Worm (Caenorhabditis elegans) whole organism, mixed stage, embryonic: ENCODE data around the gene fkh-4.
A peak's percentile ranks its signal among the peaks of the same experiment; 100 is the strongest.

Source experiments
- M03D4.4 ChIP-seq: sonication (generic microtip); optimal IDR thresholded peaks from 2 replicates; lab custom pipeline; 2017; ENCODE audit warnings: mild to moderate bottlenecking, missing genetic modification characterization, missing compliant biosample characterization
- bed-3 ChIP-seq: fragments of 200-800 bp; sonication (Bioruptor generic); optimal IDR thresholded peaks from 3 replicates; lab custom pipeline; 2018; ENCODE audit warnings: mild to moderate bottlenecking, missing genetic modification characterization, moderate library complexity, missing compliant biosample characterization
- blmp-1 ChIP-seq: fragments of 150-350 bp; optimal IDR thresholded peaks from 2 replicates; lab custom pipeline; 2014; ENCODE audit warnings: missing biosample characterization, missing genetic modification characterization
- ceh-39 ChIP-seq: fragments of 150-350 bp; optimal IDR thresholded peaks from 2 replicates; lab custom pipeline; 2014; ENCODE audit warnings: missing biosample characterization, missing genetic modification characterization
- ceh-43 ChIP-seq: fragments of 200-800 bp; sonication (Bioruptor generic); optimal IDR thresholded peaks from 2 replicates; lab custom pipeline; 2018; ENCODE audit warnings: mild to moderate bottlenecking, missing genetic modification characterization, moderate library complexity, missing compliant biosample characterization
- ceh-83 ChIP-seq: fragments of 200-800 bp; sonication (Bioruptor generic); optimal IDR thresholded peaks from 2 replicates; lab custom pipeline; 2018; ENCODE audit warnings: mild to moderate bottlenecking, missing genetic modification characterization, missing compliant biosample characterization
- ces-1 ChIP-seq: fragments of 150-350 bp; optimal IDR thresholded peaks from 2 replicates; lab custom pipeline; 2014; ENCODE audit warnings: missing biosample characterization, missing genetic modification reagents, missing genetic modification characterization
- cnd-1 ChIP-seq: fragments of 200-800 bp; sonication (Bioruptor generic); optimal IDR thresholded peaks from 2 replicates; lab custom pipeline; 2018; ENCODE audit warnings: mild to moderate bottlenecking, missing genetic modification characterization, missing compliant biosample characterization
- drap-1 ChIP-seq: fragments of 200-800 bp; sonication (Bioruptor generic); optimal IDR thresholded peaks from 3 replicates; lab custom pipeline; 2018; ENCODE audit warnings: mild to moderate bottlenecking, missing genetic modification characterization, missing compliant biosample characterization
- elt-1 ChIP-seq: sonication (generic microtip); optimal IDR thresholded peaks from 2 replicates; lab custom pipeline; 2017; ENCODE audit warnings: missing genetic modification characterization, mild to moderate bottlenecking, missing compliant biosample characterization, antibody characterized with exemption, moderate library complexity, borderline replicate concordance; ENCODE audit not compliant: insufficient read depth
- elt-3 ChIP-seq: fragments of 150-350 bp; optimal IDR thresholded peaks from 2 replicates; lab custom pipeline; 2014; ENCODE audit warnings: missing biosample characterization, missing genetic modification characterization
- flh-1 ChIP-seq: fragments of 200-800 bp; sonication (Bioruptor generic); optimal IDR thresholded peaks from 2 replicates; lab custom pipeline; 2018; ENCODE audit warnings: mild to moderate bottlenecking, missing genetic modification characterization, moderate library complexity, missing compliant biosample characterization
- ham-2 ChIP-seq: fragments of 200-800 bp; sonication (Bioruptor generic); optimal IDR thresholded peaks from 2 replicates; lab custom pipeline; 2018; ENCODE audit warnings: mild to moderate bottlenecking, missing genetic modification characterization, missing compliant biosample characterization
- hlh-1 ChIP-seq: fragments of 150-350 bp; optimal IDR thresholded peaks from 2 replicates; lab custom pipeline; 2014; ENCODE audit warnings: missing biosample characterization, missing genetic modification reagents, missing genetic modification characterization
- lin-13 ChIP-seq: fragments of 150-350 bp; optimal IDR thresholded peaks from 2 replicates; lab custom pipeline; 2014; ENCODE audit warnings: missing biosample characterization, missing genetic modification characterization
- lin-32 ChIP-seq: fragments of 200-800 bp; sonication (Bioruptor generic); optimal IDR thresholded peaks from 2 replicates; lab custom pipeline; 2018; ENCODE audit warnings: mild to moderate bottlenecking, missing genetic modification characterization, missing compliant biosample characterization
- lsy-2 ChIP-seq: fragments of 150-350 bp; optimal IDR thresholded peaks from 2 replicates; lab custom pipeline; 2014; ENCODE audit warnings: missing biosample characterization, missing genetic modification characterization
- mab-5 ChIP-seq: fragments of 150-350 bp; optimal IDR thresholded peaks from 2 replicates; lab custom pipeline; 2014; ENCODE audit warnings: missing biosample characterization, missing genetic modification characterization
- mep-1 ChIP-seq: fragments of 150-350 bp; optimal IDR thresholded peaks from 2 replicates; lab custom pipeline; 2017; ENCODE audit warnings: missing biosample characterization, missing genetic modification reagents, missing genetic modification characterization, inconsistent platforms
- mls-2 ChIP-seq: sonication (generic microtip); optimal IDR thresholded peaks from 2 replicates; lab custom pipeline; 2016; ENCODE audit warnings: mild to moderate bottlenecking, missing genetic modification characterization, moderate library complexity, missing compliant biosample characterization
- nhr-12 ChIP-seq: fragments of 150-350 bp; optimal IDR thresholded peaks from 2 replicates; lab custom pipeline; 2014; ENCODE audit warnings: missing biosample characterization, missing genetic modification characterization
- nhr-2 ChIP-seq: fragments of 150-350 bp; optimal IDR thresholded peaks from 2 replicates; lab custom pipeline; 2014; ENCODE audit warnings: missing biosample characterization, missing genetic modification characterization
- nhr-237 ChIP-seq: fragments of 150-350 bp; optimal IDR thresholded peaks from 2 replicates; lab custom pipeline; 2014; ENCODE audit warnings: missing biosample characterization, missing genetic modification characterization
- nhr-28 ChIP-seq: fragments of 150-350 bp; optimal IDR thresholded peaks from 2 replicates; lab custom pipeline; 2014; ENCODE audit warnings: missing biosample characterization, missing genetic modification characterization
- nhr-76 ChIP-seq: sonication (generic microtip); optimal IDR thresholded peaks from 2 replicates; lab custom pipeline; 2017; ENCODE audit warnings: missing biosample characterization, missing genetic modification characterization
- pha-4 ChIP-seq: fragments of 150-350 bp; optimal IDR thresholded peaks from 2 replicates; lab custom pipeline; 2018; ENCODE audit warnings: missing biosample characterization, missing genetic modification reagents, missing genetic modification characterization
- sem-2 ChIP-seq: fragments of 200-800 bp; sonication (Bioruptor generic); optimal IDR thresholded peaks from 2 replicates; lab custom pipeline; 2018; ENCODE audit warnings: mild to moderate bottlenecking, missing genetic modification characterization, missing compliant biosample characterization
- snpc-4 ChIP-seq: fragments of 150-350 bp; optimal IDR thresholded peaks from 2 replicates; lab custom pipeline; 2014; ENCODE audit warnings: missing biosample characterization, missing genetic modification characterization
- sptf-1 ChIP-seq: sonication (generic microtip); optimal IDR thresholded peaks from 2 replicates; lab custom pipeline; 2017; ENCODE audit warnings: mild to moderate bottlenecking, missing genetic modification characterization, moderate library complexity, missing compliant biosample characterization
- tbx-8 ChIP-seq: fragments of 200-800 bp; sonication (Bioruptor generic); optimal IDR thresholded peaks from 2 replicates; lab custom pipeline; 2018; ENCODE audit warnings: mild to moderate bottlenecking, missing genetic modification characterization, moderate library complexity, missing compliant biosample characterization
- unc-120 ChIP-seq: sonication (generic microtip); optimal IDR thresholded peaks from 2 replicates; lab custom pipeline; 2017; ENCODE audit warnings: missing genetic modification characterization, missing compliant biosample characterization; ENCODE audit not compliant: poor library complexity, severe bottlenecking
- unc-39 ChIP-seq: fragments of 150-350 bp; optimal IDR thresholded peaks from 2 replicates; lab custom pipeline; 2014; ENCODE audit warnings: missing biosample characterization, missing genetic modification characterization
- unc-62 ChIP-seq: fragments of 150-350 bp; optimal IDR thresholded peaks from 2 replicates; lab custom pipeline; 2014; ENCODE audit warnings: missing biosample characterization, missing genetic modification reagents, missing genetic modification characterization
- zip-8 ChIP-seq: fragments of 150-350 bp; optimal IDR thresholded peaks from 2 replicates; lab custom pipeline; 2014; ENCODE audit warnings: missing biosample characterization, missing genetic modification characterization
- ztf-11 ChIP-seq: fragments of 150-350 bp; optimal IDR thresholded peaks from 2 replicates; lab custom pipeline; 2014; ENCODE audit warnings: missing biosample characterization, missing genetic modification characterization

The fkh-4 gene

ce11 chrX:13414974-13415373, 13.7 kb downstream of the fkh-4 start:
- no peak for TF ChIP-seq nhr-237 (tag; lab: Kevin White, UChicago)
- peak; percentile 49 for TF ChIP-seq sem-2 (GFP tag; lab: Kevin White, UChicago)
- TF ChIP-seq lin-13 (tag; lab: Kevin White, UChicago): no peak
- no peak for TF ChIP-seq elt-3 (tag; lab: Kevin White, UChicago)
- no peak for TF ChIP-seq snpc-4 (tag; lab: Kevin White, UChicago)
- TF ChIP-seq cnd-1 (tag; lab: Kevin White, UChicago): peak; percentile 66
- TF ChIP-seq ham-2: peak; percentile 45
- TF ChIP-seq tbx-8 (GFP tag; lab: Kevin White, UChicago): no peak
- peak; percentile 6 for TF ChIP-seq hlh-1
- TF ChIP-seq elt-1 (tag; lab: Kevin White, UChicago): no peak
- TF ChIP-seq nhr-28 (tag; lab: Kevin White, UChicago): no peak
- no peak for TF ChIP-seq ztf-11 (tag; lab: Kevin White, UChicago)
- TF ChIP-seq lsy-2 (tag; lab: Kevin White, UChicago): no peak
- TF ChIP-seq nhr-76 (tag; lab: Kevin White, UChicago): no peak
- TF ChIP-seq flh-1 (GFP tag; lab: Kevin White, UChicago): no peak
- no peak for TF ChIP-seq lin-32 (GFP tag; lab: Kevin White, UChicago)
- no peak for TF ChIP-seq ceh-83 (GFP tag; lab: Kevin White, UChicago)
- no peak for TF ChIP-seq ceh-39 (tag; lab: Kevin White, UChicago)
- peak; percentile 46 for TF ChIP-seq unc-120 (tag; lab: Kevin White, UChicago)
- no peak for TF ChIP-seq unc-62
- peak; percentile 32 for TF ChIP-seq bed-3 (GFP tag; lab: Kevin White, UChicago)
- TF ChIP-seq mab-5 (tag; lab: Kevin White, UChicago): no peak
- TF ChIP-seq pha-4 (tag; lab: Kevin White, UChicago): no peak
- no peak for TF ChIP-seq zip-8 (tag; lab: Kevin White, UChicago)
- TF ChIP-seq ceh-43 (GFP tag; lab: Kevin White, UChicago): peak; percentile 5
- TF ChIP-seq unc-39 (tag; lab: Kevin White, UChicago): no peak
- no peak for TF ChIP-seq nhr-12 (tag; lab: Kevin White, UChicago)
- peak; percentile 63 for TF ChIP-seq M03D4.4
- peak; percentile 66 for TF ChIP-seq drap-1
- peak; percentile 55 for TF ChIP-seq mls-2 (tag; lab: Kevin White, UChicago)
- peak; percentile 79 for TF ChIP-seq sptf-1 (tag; lab: Kevin White, UChicago)
- TF ChIP-seq ces-1 (GFP tag; lab: Kevin White, UChicago): no peak
- TF ChIP-seq mep-1 (tag; lab: Kevin White, UChicago): no peak
- no peak for TF ChIP-seq blmp-1 (tag; lab: Kevin White, UChicago)
- TF ChIP-seq nhr-2: no peak

- TF ChIP-seq elt-1 (tag; lab: Kevin White, UChicago): no peak
- TF ChIP-seq ztf-11 (tag; lab: Kevin White, UChicago): no peak
- TF ChIP-seq unc-62: no peak
- no peak for TF ChIP-seq blmp-1 (tag; lab: Kevin White, UChicago)
- no peak for TF ChIP-seq mls-2 (tag; lab: Kevin White, UChicago)
- no peak for TF ChIP-seq lin-13 (tag; lab: Kevin White, UChicago)
- TF ChIP-seq nhr-12 (tag; lab: Kevin White, UChicago): no peak
- TF ChIP-seq nhr-237 (tag; lab: Kevin White, UChicago): no peak
- no peak for TF ChIP-seq lin-32 (GFP tag; lab: Kevin White, UChicago)
- no peak for TF ChIP-seq ham-2
- TF ChIP-seq lsy-2 (tag; lab: Kevin White, UChicago): no peak
- no peak for TF ChIP-seq drap-1
- TF ChIP-seq cnd-1 (tag; lab: Kevin White, UChicago): no peak
- TF ChIP-seq flh-1 (GFP tag; lab: Kevin White, UChicago): no peak
These were observed 16.3 kb downstream of the fkh-4 start for ce11 chrX:13412307-13412706.

- TF ChIP-seq bed-3 (GFP tag; lab: Kevin White, UChicago): no peak
- TF ChIP-seq flh-1 (GFP tag; lab: Kevin White, UChicago): no peak
- TF ChIP-seq sptf-1 (tag; lab: Kevin White, UChicago): no peak
- TF ChIP-seq unc-62: no peak
- no peak for TF ChIP-seq hlh-1
- TF ChIP-seq unc-120 (tag; lab: Kevin White, UChicago): no peak
- no peak for TF ChIP-seq M03D4.4
- no peak for TF ChIP-seq ces-1 (GFP tag; lab: Kevin White, UChicago)
- TF ChIP-seq pha-4 (tag; lab: Kevin White, UChicago): no peak
- no peak for TF ChIP-seq nhr-28 (tag; lab: Kevin White, UChicago)
- TF ChIP-seq ceh-39 (tag; lab: Kevin White, UChicago): no peak
- no peak for TF ChIP-seq unc-39 (tag; lab: Kevin White, UChicago)
- TF ChIP-seq ceh-83 (GFP tag; lab: Kevin White, UChicago): no peak
- TF ChIP-seq snpc-4 (tag; lab: Kevin White, UChicago): no peak
- TF ChIP-seq sem-2 (GFP tag; lab: Kevin White, UChicago): no peak
- TF ChIP-seq elt-3 (tag; lab: Kevin White, UChicago): no peak
- TF ChIP-seq nhr-12 (tag; lab: Kevin White, UChicago): no peak
- no peak for TF ChIP-seq mep-1 (tag; lab: Kevin White, UChicago)
These were observed 17.3 kb downstream of the fkh-4 start for ce11 chrX:13411306-13411705.
